Worm (Caenorhabditis elegans) whole organism, L3 larva: ENCODE results near the gene sra-33.

Experiments
- ZK546.5 ChIP-seq: sonication (generic microtip); optimal IDR thresholded peaks from 2 replicates; lab custom pipeline; 2017; ENCODE audit warnings: missing biosample characterization, missing genetic modification characterization
- egl-27 ChIP-seq: sonication (generic microtip); optimal IDR thresholded peaks from 4 replicates; lab custom pipeline; 2017; ENCODE audit warnings: missing biosample characterization, missing genetic modification reagents, missing genetic modification characterization
- elt-3 ChIP-seq, 3 experiments: fragments of 150-350 bp in 1 of 3; sonication (generic microtip) in 2 of 3; optimal IDR thresholded peaks; 2 replicates in 2 of 3; 4 replicates in 1 of 3; lab custom pipeline; 2014 to 2017; ENCODE audit warnings: missing biosample characterization in 3 of 3, missing genetic modification characterization in 3 of 3
- fos-1 ChIP-seq: fragments of 150-350 bp; optimal IDR thresholded peaks from 2 replicates; lab custom pipeline; 2014; ENCODE audit warnings: missing biosample characterization, missing genetic modification characterization
- lin-15B ChIP-seq: fragments of 150-350 bp; optimal IDR thresholded peaks from 2 replicates; lab custom pipeline; 2014; ENCODE audit warnings: missing biosample characterization, missing genetic modification characterization
- lin-39 ChIP-seq: fragments of 150-350 bp; optimal IDR thresholded peaks from 2 replicates; lab custom pipeline; 2018; ENCODE audit warnings: missing biosample characterization, missing genetic modification reagents, missing genetic modification characterization
- nhr-77 ChIP-seq: fragments of 150-350 bp; optimal IDR thresholded peaks from 2 replicates; lab custom pipeline; 2014; ENCODE audit warnings: missing biosample characterization, missing genetic modification characterization
- skn-1 ChIP-seq: fragments of 150-350 bp; optimal IDR thresholded peaks from 2 replicates; lab custom pipeline; 2014; ENCODE audit warnings: missing biosample characterization, missing genetic modification characterization
- snpc-4 ChIP-seq: fragments of 150-350 bp; optimal IDR thresholded peaks from 2 replicates; lab custom pipeline; 2014; ENCODE audit warnings: missing biosample characterization, missing genetic modification characterization
- tbx-2 ChIP-seq: sonication (generic microtip); optimal IDR thresholded peaks from 2 replicates; lab custom pipeline; 2016; ENCODE audit warnings: mild to moderate bottlenecking, missing genetic modification characterization, missing compliant biosample characterization
- unc-39 ChIP-seq: sonication (generic microtip); optimal IDR thresholded peaks from 4 replicates; lab custom pipeline; 2017; ENCODE audit warnings: missing biosample characterization, missing genetic modification characterization
- unc-62 ChIP-seq: fragments of 150-350 bp; sonication (generic microtip); optimal IDR thresholded peaks from 4 replicates; lab custom pipeline; 2014; ENCODE audit warnings: missing biosample characterization, missing genetic modification reagents, missing genetic modification characterization
- zag-1 ChIP-seq: fragments of 150-350 bp; optimal IDR thresholded peaks from 2 replicates; lab custom pipeline; 2014; ENCODE audit warnings: missing biosample characterization, missing genetic modification characterization
- ztf-11 ChIP-seq: fragments of 150-350 bp; optimal IDR thresholded peaks from 2 replicates; lab custom pipeline; 2014; ENCODE audit warnings: missing biosample characterization, missing genetic modification characterization

- TF ChIP-seq ztf-11 (tag; lab: Kevin White, UChicago) (no peak), tbx-2 (tag; lab: Kevin White, UChicago) (no peak), ZK546.5 (tag; lab: Kevin White, UChicago) (no peak), fos-1 (no peak), lin-39 (tag; lab: Kevin White, UChicago) (no peak), unc-39 (tag; lab: Kevin White, UChicago) (no peak), unc-62 (GFP tag; lab: Kevin White, UChicago) (no peak), elt-3 (tag; optimal IDR thresholded peaks at IDR 0.05; lab: Kevin White, UChicago) (no peak), skn-1 (tag; lab: Kevin White, UChicago) (no peak), lin-15B (tag; lab: Kevin White, UChicago) (no peak), snpc-4 (tag; lab: Kevin White, UChicago) (no peak), nhr-77 (tag; lab: Kevin White, UChicago) (no peak), zag-1 (tag; lab: Kevin White, UChicago) (no peak), egl-27 (tag; lab: Kevin White, UChicago) (no peak)
Observed at ce11 chrII:4525185-4525584, 11.9 kb downstream of the sra-33 start.
